Worm (Caenorhabditis elegans) whole organism, L2 larva: ENCODE results near the gene nhr-119.

Source experiments
- R02D3.7 ChIP-seq: fragments of 150-350 bp; optimal IDR thresholded peaks from 2 replicates; lab custom pipeline; 2014; ENCODE audit warnings: missing biosample characterization, missing genetic modification characterization
- ceh-16 ChIP-seq: fragments of 150-350 bp; optimal IDR thresholded peaks from 2 replicates; lab custom pipeline; 2014; ENCODE audit warnings: missing biosample characterization, missing genetic modification characterization
- ceh-82 ChIP-seq: fragments of 150-350 bp; optimal IDR thresholded peaks from 2 replicates; lab custom pipeline; 2014; ENCODE audit warnings: missing biosample characterization, missing genetic modification characterization
- lin-11 ChIP-seq: fragments of 150-350 bp; sonication (generic microtip); optimal IDR thresholded peaks from 2 replicates; lab custom pipeline; 2014; ENCODE audit warnings: missing biosample characterization, missing genetic modification characterization, inconsistent platforms, mixed read lengths
- lin-13 ChIP-seq: fragments of 150-350 bp; optimal IDR thresholded peaks from 2 replicates; lab custom pipeline; 2014; ENCODE audit warnings: missing biosample characterization, missing genetic modification reagents, missing genetic modification characterization
- mab-5 ChIP-seq: fragments of 150-350 bp; optimal IDR thresholded peaks from 2 replicates; lab custom pipeline; 2014; ENCODE audit warnings: missing biosample characterization, missing genetic modification characterization
- mdl-1 ChIP-seq, 2 experiments: fragments of 150-350 bp in 1 of 2; sonication (generic microtip) in 1 of 2; optimal IDR thresholded peaks; 2 replicates each; lab custom pipeline; 2017; ENCODE audit warnings: missing biosample characterization in 2 of 2, missing genetic modification characterization in 2 of 2
- nhr-21 ChIP-seq: fragments of 150-350 bp; optimal IDR thresholded peaks from 2 replicates; lab custom pipeline; 2014; ENCODE audit warnings: missing biosample characterization, missing genetic modification characterization
- nhr-237 ChIP-seq: fragments of 150-350 bp; optimal IDR thresholded peaks from 2 replicates; lab custom pipeline; 2014; ENCODE audit warnings: missing biosample characterization, missing genetic modification characterization
- snpc-4 ChIP-seq: fragments of 150-350 bp; optimal IDR thresholded peaks from 2 replicates; lab custom pipeline; 2014; ENCODE audit warnings: missing biosample characterization, missing genetic modification characterization

ce11 chrII:2832539-2832938 lies 32.1 kb upstream of the nhr-119 start:
- no peak for TF ChIP-seq nhr-21 (tag; lab: Kevin White, UChicago)
- no peak for TF ChIP-seq snpc-4
- TF ChIP-seq lin-11 (tag; lab: Kevin White, UChicago), result no peak
- TF ChIP-seq lin-13 (GFP tag; lab: Kevin White, UChicago), result no peak
- no peak for TF ChIP-seq nhr-237 (tag; lab: Kevin White, UChicago)
- TF ChIP-seq ceh-82, result no peak
- no peak for TF ChIP-seq mdl-1 (tag; optimal IDR thresholded peaks at IDR 0.05; lab: Kevin White, UChicago)
- TF ChIP-seq R02D3.7 (tag; lab: Kevin White, UChicago), result no peak
- no peak for TF ChIP-seq ceh-16
- TF ChIP-seq mab-5, result no peak
